Worm (Caenorhabditis elegans) whole organism, L2 larva: ENCODE results near the gene C01G12.3.

Experiments used
- alr-1 ChIP-seq: fragments of 150-350 bp; optimal IDR thresholded peaks from 2 replicates; lab custom pipeline; 2014; ENCODE audit warnings: missing biosample characterization, missing genetic modification characterization
- aly-2 ChIP-seq: fragments of 150-350 bp; optimal IDR thresholded peaks from 2 replicates; lab custom pipeline; 2014; ENCODE audit warnings: missing biosample characterization, missing genetic modification characterization
- ama-1 ChIP-seq: fragments of 150-350 bp; optimal IDR thresholded peaks from 2 replicates; lab custom pipeline; 2018; ENCODE audit warnings: inconsistent platforms
- ceh-16 ChIP-seq: fragments of 150-350 bp; optimal IDR thresholded peaks from 2 replicates; lab custom pipeline; 2014; ENCODE audit warnings: missing biosample characterization, missing genetic modification characterization
- lin-11 ChIP-seq: fragments of 150-350 bp; sonication (generic microtip); optimal IDR thresholded peaks from 2 replicates; lab custom pipeline; 2014; ENCODE audit warnings: missing biosample characterization, missing genetic modification characterization, inconsistent platforms, mixed read lengths
- skn-1 ChIP-seq: sonication (generic microtip); optimal IDR thresholded peaks from 2 replicates; lab custom pipeline; 2017; ENCODE audit warnings: missing biosample characterization, missing genetic modification characterization
- snpc-4 ChIP-seq: fragments of 150-350 bp; optimal IDR thresholded peaks from 2 replicates; lab custom pipeline; 2014; ENCODE audit warnings: missing biosample characterization, missing genetic modification characterization
- unc-55 ChIP-seq: fragments of 150-350 bp; sonication (generic microtip); optimal IDR thresholded peaks from 3 replicates; lab custom pipeline; 2014; ENCODE audit warnings: missing biosample characterization, missing genetic modification reagents, missing genetic modification characterization
- unc-62 ChIP-seq: fragments of 150-350 bp; optimal IDR thresholded peaks from 2 replicates; lab custom pipeline; 2014; ENCODE audit warnings: missing biosample characterization, missing genetic modification reagents, missing genetic modification characterization
- zag-1 ChIP-seq: fragments of 150-350 bp; optimal IDR thresholded peaks from 2 replicates; lab custom pipeline; 2014; ENCODE audit warnings: missing biosample characterization, missing genetic modification characterization
- ztf-11 ChIP-seq: sonication (generic microtip); optimal IDR thresholded peaks from 2 replicates; lab custom pipeline; 2017; ENCODE audit warnings: missing biosample characterization, missing genetic modification characterization

DNA sequence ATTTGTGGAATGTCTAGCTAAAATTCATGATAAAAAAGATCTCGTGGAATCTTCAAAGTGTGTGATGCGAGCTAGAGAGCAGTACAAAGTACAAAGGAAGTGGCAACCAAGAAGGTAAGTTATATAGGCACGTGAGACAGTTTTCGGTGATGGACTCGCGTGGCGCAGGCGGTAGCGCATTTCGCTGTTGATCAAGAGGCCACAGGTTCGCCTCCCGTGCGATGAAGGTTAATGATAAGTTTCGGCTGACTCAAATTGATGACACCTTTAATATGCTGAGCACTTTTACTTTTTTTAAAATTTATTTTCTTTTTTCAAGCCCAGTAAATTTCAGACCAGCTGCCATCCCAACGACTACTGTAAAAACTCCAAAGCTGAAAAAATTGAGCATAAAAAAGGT, 34.8 kb upstream of the C01G12.3 start:
- TF ChIP-seq unc-55 (no peak), snpc-4 (tag; lab: Kevin White, UChicago) (no peak), unc-62 (GFP tag; lab: Kevin White, UChicago) (no peak), ceh-16 (tag; lab: Kevin White, UChicago) (no peak), skn-1 (no peak), aly-2 (no peak), ama-1 (lab: Kevin White, UChicago) (no peak), alr-1 (tag; lab: Kevin White, UChicago) (no peak), zag-1 (tag; lab: Kevin White, UChicago) (no peak), ztf-11 (tag; lab: Kevin White, UChicago) (no peak), lin-11 (tag; lab: Kevin White, UChicago) (no peak)
